Fruit fly (Drosophila melanogaster): Measurements from ENCODE around the gene CG34428.

DNA sequence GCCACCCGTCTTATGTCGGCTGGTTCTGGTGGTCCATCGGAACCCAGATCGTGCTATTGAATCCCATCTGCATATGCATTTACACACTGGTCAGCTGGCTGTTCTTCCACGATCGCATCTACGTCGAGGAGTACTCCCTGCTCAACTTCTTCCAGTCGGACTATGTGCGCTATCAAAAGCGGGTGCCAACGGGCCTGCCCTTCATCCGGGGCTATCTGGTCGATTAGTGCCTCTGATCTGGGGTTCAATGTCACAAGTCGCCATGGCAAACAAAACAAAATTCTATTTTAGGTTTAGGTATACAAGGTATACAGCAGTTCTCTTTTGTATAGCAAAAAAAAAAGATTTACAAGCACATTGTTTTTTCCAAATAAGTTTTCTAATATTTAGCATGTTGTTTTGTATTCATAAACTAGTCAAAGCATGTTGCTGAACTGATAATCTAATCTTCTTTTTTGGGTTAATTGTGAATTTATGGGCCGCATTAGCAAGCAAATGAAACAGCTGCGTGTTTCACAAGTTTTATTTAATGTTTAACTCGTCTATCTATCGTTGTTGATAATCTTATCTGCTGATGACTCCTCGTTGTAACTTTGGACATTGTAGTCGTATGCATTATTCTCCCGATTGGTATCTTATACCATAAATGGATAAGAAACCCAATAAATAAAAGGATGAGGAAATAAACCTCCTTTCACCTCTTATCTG lies 42.2 kb upstream of the CG34428 start:
- TF ChIP-seq CG30403 (GFP tag; optimal IDR thresholded peaks at IDR 0.05), result no peak
- TF ChIP-seq sug (tag; optimal IDR thresholded peaks at IDR 0.05), result peak; percentile 44
- no peak for TF ChIP-seq bsh (GFP tag; optimal IDR thresholded peaks at IDR 0.05)
- no peak for TF ChIP-seq CG3281 (GFP tag; optimal IDR thresholded peaks at IDR 0.05)
- no peak for TF ChIP-seq CG11247 (GFP tag; IDR thresholded peaks at IDR 0.05)
- TF ChIP-seq Neu2 (GFP tag; optimal IDR thresholded peaks at IDR 0.05; ENCODE audit: borderline replicate concordance), result no peak
- no peak for TF ChIP-seq CG2678 (tag; optimal IDR thresholded peaks at IDR 0.05)
- TF ChIP-seq CG2116 (GFP tag; optimal IDR thresholded peaks at IDR 0.05), result no peak
- TF ChIP-seq Hmx (GFP tag; optimal IDR thresholded peaks at IDR 0.05), result no peak
- TF ChIP-seq CG4617 (GFP tag; optimal IDR thresholded peaks at IDR 0.05; ENCODE audit: borderline replicate concordance), result no peak
- TF ChIP-seq Gug (GFP tag; IDR thresholded peaks at IDR 0.05), result no peak

Measured in whole organism, embryonic.